Fruit fly (Drosophila melanogaster) whole organism, embryonic: Measurements from ENCODE around the gene sick.

Source experiments
- Awh ChIP-seq: fragments of 200-800 bp; sonication (Bioruptor generic); IDR thresholded peaks from 2 replicates; pipeline ENCODE4, ENCODE4 v1.3.6; 2022; ENCODE audit warnings: missing biosample characterization, missing genetic modification characterization
- Bdp1 ChIP-seq: fragments of 200-800 bp; sonication (Bioruptor generic); optimal IDR thresholded peaks from 3 replicates; lab custom pipeline; 2016; ENCODE audit warnings: missing biosample characterization, missing genetic modification characterization
- Blimp-1 ChIP-seq: fragments of 200-800 bp; sonication (Bioruptor generic); optimal IDR thresholded peaks from 3 replicates; lab custom pipeline; 2018; ENCODE audit warnings: missing biosample characterization, missing genetic modification characterization, mild to moderate bottlenecking, moderate library complexity, missing genetic modification reagents
- CG10209 ChIP-seq: fragments of 200-800 bp; sonication (Bioruptor generic); optimal IDR thresholded peaks from 3 replicates; lab custom pipeline; 2017; ENCODE audit warnings: missing biosample characterization, mild to moderate bottlenecking, missing genetic modification characterization, missing genetic modification reagents
- CG1024 ChIP-seq: fragments of 200-800 bp; sonication (Bioruptor generic); IDR thresholded peaks from 2 replicates; pipeline ENCODE4 v1.3.6; 2022; ENCODE audit warnings: missing biosample characterization, missing genetic modification characterization
- CG10267 ChIP-seq: fragments of 200-800 bp; sonication (Bioruptor generic); optimal IDR thresholded peaks from 2 replicates; lab custom pipeline; 2018; ENCODE audit warnings: missing biosample characterization, mild to moderate bottlenecking, missing genetic modification characterization, moderate library complexity
- CG12104 ChIP-seq: fragments of 200-800 bp; sonication (Bioruptor generic); optimal IDR thresholded peaks from 3 replicates; lab custom pipeline; 2016; ENCODE audit warnings: missing biosample characterization, missing genetic modification characterization
- CG12155 ChIP-seq: fragments of 200-800 bp; sonication (Bioruptor generic); optimal IDR thresholded peaks from 3 replicates; lab custom pipeline; 2016; ENCODE audit warnings: missing biosample characterization, missing genetic modification characterization
- CG13123 ChIP-seq: fragments of 200-800 bp; sonication (Bioruptor generic); optimal IDR thresholded peaks from 2 replicates; lab custom pipeline; 2016; ENCODE audit warnings: missing biosample characterization, missing genetic modification characterization
- CG15601 ChIP-seq: fragments of 200-800 bp; sonication (Bioruptor generic); optimal IDR thresholded peaks from 3 replicates; lab custom pipeline; 2019; ENCODE audit warnings: missing biosample characterization, mild to moderate bottlenecking, missing genetic modification characterization, moderate library complexity
- CG1602 ChIP-seq: fragments of 200-800 bp; sonication (Bioruptor generic); optimal IDR thresholded peaks from 3 replicates; lab custom pipeline; 2016; ENCODE audit warnings: missing biosample characterization, missing genetic modification characterization
- CG17568 ChIP-seq: fragments of 200-800 bp; sonication (Bioruptor generic); optimal IDR thresholded peaks from 2 replicates; lab custom pipeline; 2018; ENCODE audit warnings: missing biosample characterization, mild to moderate bottlenecking, missing genetic modification characterization, moderate library complexity
- CG18599 ChIP-seq: fragments of 200-800 bp; sonication (Bioruptor generic); optimal IDR thresholded peaks from 3 replicates; lab custom pipeline; 2017; ENCODE audit warnings: missing biosample characterization, missing genetic modification characterization, mild to moderate bottlenecking, moderate library complexity, missing genetic modification reagents
- CG32772 ChIP-seq: fragments of 200-800 bp; sonication (Bioruptor generic); IDR thresholded peaks from 2 replicates; pipeline ENCODE4 v1.3.6; 2022; ENCODE audit warnings: missing biosample characterization, missing genetic modification characterization
- CG3407 ChIP-seq: fragments of 200-800 bp; sonication (Bioruptor generic); optimal IDR thresholded peaks from 2 replicates; lab custom pipeline; 2018; ENCODE audit warnings: missing biosample characterization, mild to moderate bottlenecking, missing genetic modification characterization
- CG6689 ChIP-seq: fragments of 200-800 bp; sonication (Bioruptor generic); IDR thresholded peaks from 2 replicates; pipeline ENCODE4 v1.3.6; 2022; ENCODE audit warnings: missing biosample characterization, missing genetic modification characterization
- Doc3 ChIP-seq: fragments of 200-800 bp; sonication (Bioruptor generic); IDR thresholded peaks from 3 replicates; pipeline ENCODE4 v1.3.6; 2022; ENCODE audit warnings: missing biosample characterization, missing genetic modification characterization; ENCODE audit not compliant: partially characterized antibody
- Dref ChIP-seq: fragments of 200-800 bp; sonication (Bioruptor generic); IDR thresholded peaks from 2 replicates; pipeline ENCODE4 v1.3.6; 2022; ENCODE audit warnings: missing biosample characterization, missing genetic modification characterization
- Hey ChIP-seq: fragments of 200-800 bp; sonication (Bioruptor generic); optimal IDR thresholded peaks from 3 replicates; lab custom pipeline; 2018; ENCODE audit warnings: missing biosample characterization, mild to moderate bottlenecking, missing genetic modification characterization
- Hmr ChIP-seq: fragments of 200-800 bp; sonication (Bioruptor generic); optimal IDR thresholded peaks from 3 replicates; lab custom pipeline; 2017; ENCODE audit warnings: mild to moderate bottlenecking, missing biosample characterization, missing genetic modification reagents, missing genetic modification characterization
- Med ChIP-seq: fragments of 200-800 bp; sonication (Bioruptor generic); peaks from one replicate; lab custom pipeline; 2016; ENCODE audit warnings: missing biosample characterization, missing genetic modification characterization, mild to moderate bottlenecking, inconsistent platforms, moderate library complexity
- Ravus ChIP-seq: fragments of 200-800 bp; sonication (Bioruptor generic); IDR thresholded peaks from 2 replicates; pipeline ENCODE4 v1.3.6; 2022; ENCODE audit warnings: missing biosample characterization, missing genetic modification characterization
- Side ChIP-seq: fragments of 200-800 bp; sonication (Bioruptor generic); optimal IDR thresholded peaks from 2 replicates; lab custom pipeline; 2016; ENCODE audit warnings: missing biosample characterization, missing genetic modification characterization
- Spps ChIP-seq: fragments of 200-800 bp; sonication (Bioruptor generic); optimal IDR thresholded peaks from 2 replicates; lab custom pipeline; 2018; ENCODE audit warnings: missing biosample characterization, mild to moderate bottlenecking, missing genetic modification characterization
- YL-1 ChIP-seq: fragments of 200-800 bp; sonication (Bioruptor generic); optimal IDR thresholded peaks from 3 replicates; lab custom pipeline; 2017; ENCODE audit warnings: missing biosample characterization, mild to moderate bottlenecking, missing genetic modification characterization
- aop ChIP-seq: fragments of 200-800 bp; sonication (Bioruptor generic); IDR thresholded peaks from 2 replicates; pipeline ENCODE4 v1.3.6; 2022; ENCODE audit warnings: missing biosample characterization, missing genetic modification characterization
- dati ChIP-seq: fragments of 200-800 bp; sonication (Bioruptor generic); IDR thresholded peaks from 2 replicates; pipeline ENCODE4 v1.3.6; 2022; ENCODE audit warnings: missing biosample characterization, missing genetic modification characterization
- dmrt11E ChIP-seq: fragments of 200-800 bp; sonication (Bioruptor generic); optimal IDR thresholded peaks from 3 replicates; lab custom pipeline; 2018; ENCODE audit warnings: missing biosample characterization, mild to moderate bottlenecking, missing genetic modification characterization, moderate library complexity
- ems ChIP-seq: fragments of 200-800 bp; sonication (Bioruptor generic); optimal IDR thresholded peaks from 3 replicates; lab custom pipeline; 2016; ENCODE audit warnings: missing biosample characterization, missing genetic modification characterization
- gcm2 ChIP-seq: fragments of 200-800 bp; sonication (Bioruptor generic); optimal IDR thresholded peaks from 2 replicates; lab custom pipeline; 2016; ENCODE audit warnings: missing biosample characterization, missing genetic modification characterization
- gfzf ChIP-seq: fragments of 200-800 bp; sonication (Bioruptor generic); optimal IDR thresholded peaks from 2 replicates; lab custom pipeline; 2016; ENCODE audit warnings: missing biosample characterization, mild to moderate bottlenecking, missing genetic modification characterization, moderate library complexity
- gro ChIP-seq: fragments of 200-800 bp; sonication (Bioruptor generic); optimal IDR thresholded peaks from 2 replicates; lab custom pipeline; 2016; ENCODE audit warnings: missing biosample characterization, missing genetic modification characterization
- insv ChIP-seq, 2 experiments: fragments of 200-800 bp; sonication (Bioruptor generic); optimal IDR thresholded peaks; 3 replicates each; lab custom pipeline; 2016 to 2018; ENCODE audit warnings: missing biosample characterization in 2 of 2, missing genetic modification characterization in 2 of 2
- ken ChIP-seq: fragments of 200-800 bp; sonication (Bioruptor generic); IDR thresholded peaks from 3 replicates; pipeline ENCODE4 v1.3.6; 2022; ENCODE audit warnings: missing biosample characterization, missing genetic modification characterization
- lov ChIP-seq, 2 experiments: fragments of 200-800 bp in 1 of 2; fragments of >200 bp in 1 of 2; sonication (Bioruptor generic) in 1 of 2; IDR thresholded peaks in 1 of 2; optimal IDR thresholded peaks in 1 of 2; 2 replicates in 1 of 2; 3 replicates in 1 of 2; pipeline versions ENCODE4 v1.3.6 to Lab custom; 2017 to 2022; ENCODE audit warnings: missing biosample characterization in 1 of 2, missing genetic modification characterization in 1 of 2
- mam ChIP-seq: fragments of 200-800 bp; sonication (Bioruptor generic); optimal IDR thresholded peaks from 3 replicates; lab custom pipeline; 2016; ENCODE audit warnings: missing biosample characterization, missing genetic modification characterization
- nmo ChIP-seq: fragments of 200-800 bp; sonication (Bioruptor generic); optimal IDR thresholded peaks from 2 replicates; lab custom pipeline; 2018; ENCODE audit warnings: missing biosample characterization, mild to moderate bottlenecking, missing genetic modification characterization, moderate library complexity
- rib ChIP-seq: fragments of 200-800 bp; sonication (Bioruptor generic); IDR thresholded peaks from 2 replicates; pipeline ENCODE4 v1.3.6; 2022; ENCODE audit warnings: missing biosample characterization, missing genetic modification characterization
- ro ChIP-seq: fragments of 200-800 bp; sonication (Bioruptor generic); IDR thresholded peaks from 2 replicates; pipeline ENCODE4 v1.3.6; 2022; ENCODE audit warnings: missing biosample characterization, missing genetic modification characterization
- run ChIP-seq: fragments of 200-800 bp; sonication (Bioruptor generic); optimal IDR thresholded peaks from 3 replicates; lab custom pipeline; 2018; ENCODE audit warnings: missing biosample characterization, mild to moderate bottlenecking, missing genetic modification characterization
- scrt ChIP-seq: fragments of 200-800 bp; sonication (Bioruptor generic); optimal IDR thresholded peaks from 2 replicates; lab custom pipeline; 2018; ENCODE audit warnings: missing biosample characterization, mild to moderate bottlenecking, missing genetic modification characterization, moderate library complexity
- seq ChIP-seq: fragments of 200-800 bp; sonication (Bioruptor generic); IDR thresholded peaks from 2 replicates; pipeline ENCODE4 v1.3.6; 2022; ENCODE audit warnings: missing biosample characterization, missing genetic modification characterization
- ssp ChIP-seq: fragments of 200-800 bp; sonication (Bioruptor generic); IDR thresholded peaks from 2 replicates; pipeline ENCODE4 v1.3.6; 2022; ENCODE audit warnings: missing biosample characterization, missing genetic modification characterization
- tna ChIP-seq: fragments of 200-800 bp; sonication (Bioruptor generic); IDR thresholded peaks from 2 replicates; pipeline ENCODE4 v1.3.6; 2022; ENCODE audit warnings: missing biosample characterization, missing genetic modification characterization; ENCODE audit not compliant: partially characterized antibody
- ttk ChIP-seq: fragments of 200-800 bp; sonication (Bioruptor generic); IDR thresholded peaks from 2 replicates; pipeline ENCODE4 v2.1.2; 2022; ENCODE audit warnings: missing biosample characterization, missing genetic modification characterization
- vvl ChIP-seq: fragments of 200-800 bp; sonication (Bioruptor generic); IDR thresholded peaks from 2 replicates; pipeline ENCODE4 v1.3.6; 2022; ENCODE audit warnings: missing biosample characterization, missing genetic modification characterization
- wek ChIP-seq: fragments of 200-800 bp; sonication (Bioruptor generic); optimal IDR thresholded peaks from 3 replicates; lab custom pipeline; 2018; ENCODE audit warnings: missing biosample characterization, mild to moderate bottlenecking, missing genetic modification characterization, moderate library complexity
- zfh2 ChIP-seq: fragments of 200-800 bp; sonication (Bioruptor generic); optimal IDR thresholded peaks from 2 replicates; lab custom pipeline; 2016; ENCODE audit warnings: missing biosample characterization, missing genetic modification characterization

The sick gene

dm6 chr2L:19791321-19792281 lies 4.6 kb upstream of the sick start, which contains the start of the genes CdGAPr and CG10466 (continued):
- TF ChIP-seq Bdp1 (GFP tag; lab: Kevin White, UChicago) (no peak), Dref (peak; percentile 60), zfh2 (no peak), CG12104 (GFP tag; lab: Kevin White, UChicago) (no peak), CG10209 (no peak), nmo (GFP tag; lab: Kevin White, UChicago) (peak; percentile 76), CG32772 (GFP tag; lab: Robert Waterston, UW) (no peak), Hmr (GFP tag; lab: Kevin White, UChicago) (peak; percentile 68), Hey (tag; lab: Kevin White, UChicago) (no peak), Blimp-1 (GFP tag; lab: Kevin White, UChicago) (peak; percentile 24), lov (optimal IDR thresholded peaks at IDR 0.05; lab: Kevin White, UChicago) (no peak), lov (GFP tag; IDR thresholded peaks at IDR 0.05; lab: Robert Waterston, UW) (no peak), Doc3 (no peak), CG10267 (tag; lab: Kevin White, UChicago) (peak; percentile 65), CG1602 (GFP tag; lab: Kevin White, UChicago) (no peak), ttk (GFP tag; lab: Robert Waterston, UW) (no peak), insv (GFP tag; optimal IDR thresholded peaks at IDR 0.05; lab: Kevin White, UChicago) (peak in 1 of 2 experiments; percentile 9), CG15601 (tag; lab: Kevin White, UChicago) (peak; percentile 23), gro (GFP tag; lab: Kevin White, UChicago) (peak; percentile 51), rib (GFP tag; lab: Robert Waterston, UW) (no peak), ems (GFP tag; lab: Kevin White, UChicago) (no peak), wek (GFP tag; lab: Kevin White, UChicago) (peak; percentile 47), scrt (GFP tag; lab: Kevin White, UChicago) (no peak), gcm2 (GFP tag; lab: Kevin White, UChicago) (no peak), ssp (GFP tag; lab: Robert Waterston, UW) (0 out of 2 replicates have a peak, but pooled peaks have one; percentile 12), YL-1 (GFP tag; lab: Kevin White, UChicago) (peak; percentile 66), Ravus (no peak), CG6689 (GFP tag; lab: Robert Waterston, UW) (no peak), dati (GFP tag; lab: Robert Waterston, UW) (no peak), vvl (GFP tag; lab: Robert Waterston, UW) (no peak), Awh (GFP tag; lab: Robert Waterston, UW) (no peak), Med (GFP tag; lab: Kevin White, UChicago) (peak; percentile 71), CG13123 (GFP tag; lab: Kevin White, UChicago) (no peak), ro (GFP tag; lab: Robert Waterston, UW) (no peak), CG18599 (GFP tag; lab: Kevin White, UChicago) (no peak), CG1024 (GFP tag; lab: Robert Waterston, UW) (no peak), seq (GFP tag; lab: Robert Waterston, UW) (no peak), gfzf (GFP tag; lab: Kevin White, UChicago) (peak; percentile 97), mam (GFP tag; lab: Kevin White, UChicago) (no peak), Side (GFP tag; lab: Kevin White, UChicago) (no peak), Spps (tag; lab: Kevin White, UChicago) (no peak), tna (peak; percentile 27; the same call in 1 of the 2 replicates), CG3407 (GFP tag; lab: Kevin White, UChicago) (no peak), ken (no peak), dmrt11E (peak; percentile 12), CG17568 (GFP tag; lab: Kevin White, UChicago) (no peak), run (peak; percentile 15), CG12155 (GFP tag; lab: Kevin White, UChicago) (no peak), aop (GFP tag; lab: Robert Waterston, UW) (peak; percentile 18; the same call in 1 of the 2 replicates)
